Worm (Caenorhabditis elegans) whole organism, late embryonic: ENCODE results near the gene ZK938.3.

Source experiments
- fkh-10 ChIP-seq: fragments of 150-350 bp; optimal IDR thresholded peaks from 2 replicates; lab custom pipeline; 2014; ENCODE audit warnings: missing biosample characterization, missing genetic modification reagents, missing genetic modification characterization
- nhr-232 ChIP-seq: sonication (generic microtip); optimal IDR thresholded peaks from 2 replicates; lab custom pipeline; 2016; ENCODE audit warnings: missing genetic modification characterization, missing compliant biosample characterization
- pqm-1 ChIP-seq: sonication (generic microtip); optimal IDR thresholded peaks from 2 replicates; lab custom pipeline; 2016; ENCODE audit warnings: missing genetic modification characterization, missing compliant biosample characterization
- sox-2 ChIP-seq: fragments of 200-800 bp; sonication (Bioruptor generic); IDR thresholded peaks from 2 replicates; pipeline ENCODE4 v1.3.6; 2022; ENCODE audit warnings: missing genetic modification reagents, missing genetic modification characterization, missing compliant biosample characterization
- unc-55 ChIP-seq: sonication (generic microtip); optimal IDR thresholded peaks from 2 replicates; lab custom pipeline; 2017; ENCODE audit warnings: missing biosample characterization, missing genetic modification reagents, missing genetic modification characterization

ce11 chrII:9831033-9831432, 2.7 kb downstream of the ZK938.3 start, which contains the start of gene ZK938.12:
- no peak for TF ChIP-seq nhr-232 (tag; lab: Kevin White, UChicago)
- TF ChIP-seq pqm-1 (tag; lab: Kevin White, UChicago) = no peak
- no peak for TF ChIP-seq unc-55
- no peak for TF ChIP-seq sox-2
- no peak for TF ChIP-seq fkh-10 (GFP tag; lab: Kevin White, UChicago)
